Worm (Caenorhabditis elegans): ENCODE measurements around the gene C37H5.14.

DNA sequence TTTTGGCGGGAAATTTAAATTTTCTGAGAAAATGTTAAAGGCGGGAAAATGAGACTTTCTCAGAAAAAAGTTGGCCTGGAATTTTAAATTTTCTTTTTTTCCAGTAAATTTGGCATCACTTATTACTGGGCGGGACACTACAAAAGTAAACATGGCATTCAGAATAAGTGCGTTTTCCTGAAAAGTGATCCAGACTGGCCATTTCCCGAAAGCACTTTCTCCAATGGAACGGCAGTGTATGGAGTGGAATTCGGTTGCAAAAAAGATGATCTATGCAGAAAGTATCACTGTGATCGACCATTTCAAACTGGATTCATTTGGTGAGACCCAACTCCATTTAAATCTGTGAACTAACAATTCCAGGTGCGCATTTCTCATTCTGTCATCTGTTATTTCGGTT, 46.3 kb downstream of the C37H5.14 start:
- TF ChIP-seq jun-1 (tag; optimal IDR thresholded peaks at IDR 0.05) (no peak), ZK546.5 (tag; optimal IDR thresholded peaks at IDR 0.05) (no peak), fkh-10 (GFP tag; optimal IDR thresholded peaks at IDR 0.05) (no peak), snpc-4 (tag; optimal IDR thresholded peaks at IDR 0.05) (no peak), unc-62 (GFP tag; optimal IDR thresholded peaks at IDR 0.05) (no peak), ama-1 (optimal IDR thresholded peaks at IDR 0.05) (no peak), ceh-82 (tag; optimal IDR thresholded peaks at IDR 0.05) (no peak), ztf-11 (tag; optimal IDR thresholded peaks at IDR 0.05) (no peak), nhr-28 (tag; optimal IDR thresholded peaks at IDR 0.05) (no peak), sea-2 (GFP tag; optimal IDR thresholded peaks at IDR 0.05) (no peak), lin-15B (tag; optimal IDR thresholded peaks at IDR 0.05) (no peak), unc-39 (tag; optimal IDR thresholded peaks at IDR 0.05) (no peak), R02D3.7 (tag; optimal IDR thresholded peaks at IDR 0.05) (no peak)

Data from whole organism, L3 larva.